Fruit fly (Drosophila melanogaster) whole organism, prepupa: ENCODE data around the gene CG33322.

Source experiments
- CG16779 ChIP-seq: fragments of 200-800 bp; sonication (Bioruptor generic); optimal IDR thresholded peaks from 3 replicates; lab custom pipeline; 2017; ENCODE audit warnings: missing biosample characterization, mild to moderate bottlenecking, missing genetic modification characterization
- CG31627 ChIP-seq: fragments of 200-800 bp; sonication (Bioruptor generic); optimal IDR thresholded peaks from 3 replicates; lab custom pipeline; 2016; ENCODE audit warnings: missing biosample characterization, missing genetic modification characterization
- CG4318 ChIP-seq: fragments of 200-800 bp; sonication (Bioruptor generic); optimal IDR thresholded peaks from 3 replicates; lab custom pipeline; 2017; ENCODE audit warnings: missing biosample characterization, mild to moderate bottlenecking, missing genetic modification characterization
- CG7368 ChIP-seq: fragments of 200-800 bp; sonication (Bioruptor generic); optimal IDR thresholded peaks from 3 replicates; lab custom pipeline; 2016; ENCODE audit warnings: missing biosample characterization, missing genetic modification characterization
- Gug ChIP-seq: fragments of 200-800 bp; sonication (Bioruptor generic); IDR thresholded peaks from 2 replicates; pipeline ENCODE4 v1.3.6; 2022; ENCODE audit warnings: missing biosample characterization, missing genetic modification characterization
- Hr39 ChIP-seq: fragments of 200-800 bp; sonication (Bioruptor generic); optimal IDR thresholded peaks from 2 replicates; lab custom pipeline; 2016; ENCODE audit warnings: missing biosample characterization, missing genetic modification characterization
- acj6 ChIP-seq: fragments of 200-800 bp; sonication (Bioruptor generic); optimal IDR thresholded peaks from 3 replicates; lab custom pipeline; 2016; ENCODE audit warnings: missing biosample characterization, missing genetic modification characterization
- fd59A ChIP-seq: fragments of 200-800 bp; sonication (Bioruptor generic); optimal IDR thresholded peaks from 2 replicates; lab custom pipeline; 2017; ENCODE audit warnings: missing biosample characterization, mild to moderate bottlenecking, missing genetic modification characterization, missing genetic modification reagents
- net ChIP-seq: fragments of 200-800 bp; sonication (Bioruptor generic); optimal IDR thresholded peaks from 3 replicates; lab custom pipeline; 2016; ENCODE audit warnings: missing biosample characterization, missing genetic modification characterization
- salr ChIP-seq, 2 experiments: fragments of 200-800 bp; sonication (Bioruptor generic); optimal IDR thresholded peaks; 3 replicates each; lab custom pipeline; 2016 to 2018; ENCODE audit warnings: missing biosample characterization in 2 of 2, missing genetic modification characterization in 2 of 2, mild to moderate bottlenecking in 1 of 2

dm6 chr2L:20783044-20783443 lies 33.0 kb downstream of the CG33322 start:
- no peak for TF ChIP-seq CG31627 (GFP tag; lab: Kevin White, UChicago)
- no peak for TF ChIP-seq CG7368 (GFP tag; lab: Kevin White, UChicago)
- no peak for TF ChIP-seq CG16779 (tag; lab: Kevin White, UChicago)
- no peak for TF ChIP-seq salr (GFP tag; optimal IDR thresholded peaks at IDR 0.05; lab: Kevin White, UChicago)
- TF ChIP-seq Gug = no peak
- no peak for TF ChIP-seq acj6 (GFP tag; lab: Kevin White, UChicago)
- no peak for TF ChIP-seq Hr39 (GFP tag; lab: Kevin White, UChicago)
- no peak for TF ChIP-seq fd59A (GFP tag; lab: Kevin White, UChicago)
- no peak for TF ChIP-seq CG4318 (GFP tag; lab: Kevin White, UChicago)
- TF ChIP-seq net (GFP tag; lab: Kevin White, UChicago) = no peak
